Fruit fly (Drosophila melanogaster) whole organism, embryonic: ENCODE measurements around the gene Unr.

ENCODE experiments used
- BEAF-32 ChIP-seq: fragments of 200-800 bp; sonication (Bioruptor generic); optimal IDR thresholded peaks from 3 replicates; lab custom pipeline; 2017; ENCODE audit warnings: missing biosample characterization, missing genetic modification characterization, mild to moderate bottlenecking, moderate library complexity, missing genetic modification reagents
- Bteb2 ChIP-seq: fragments of 200-800 bp; sonication (Bioruptor generic); optimal IDR thresholded peaks from 2 replicates; lab custom pipeline; 2016; ENCODE audit warnings: missing biosample characterization, missing genetic modification characterization
- CG12659 ChIP-seq: fragments of 200-800 bp; sonication (Bioruptor generic); optimal IDR thresholded peaks from 3 replicates; lab custom pipeline; 2017; ENCODE audit warnings: mild to moderate bottlenecking, missing biosample characterization, missing genetic modification reagents, missing genetic modification characterization
- CG12769 ChIP-seq: fragments of 200-800 bp; sonication (Bioruptor generic); optimal IDR thresholded peaks from 2 replicates; lab custom pipeline; 2019; ENCODE audit warnings: missing biosample characterization, mild to moderate bottlenecking, missing genetic modification characterization, moderate library complexity
- CG16813 ChIP-seq: fragments of 200-800 bp; sonication (Bioruptor generic); IDR thresholded peaks from 3 replicates; pipeline ENCODE4 v1.3.6; 2022; ENCODE audit warnings: missing biosample characterization, missing genetic modification characterization; ENCODE audit not compliant: partially characterized antibody
- CG17612 ChIP-seq: fragments of 200-800 bp; sonication (Bioruptor generic); IDR thresholded peaks from 2 replicates; pipeline ENCODE4 v1.3.6; 2022; ENCODE audit warnings: missing biosample characterization, missing genetic modification characterization
- CG18476 ChIP-seq: fragments of 200-800 bp; sonication (Bioruptor generic); optimal IDR thresholded peaks from 2 replicates; lab custom pipeline; 2016; ENCODE audit warnings: missing biosample characterization, mild to moderate bottlenecking, missing genetic modification characterization
- CG18764 ChIP-seq: fragments of 200-800 bp; sonication (Bioruptor generic); optimal IDR thresholded peaks from 3 replicates; lab custom pipeline; 2016; ENCODE audit warnings: missing biosample characterization, missing genetic modification characterization
- CG2120 ChIP-seq: fragments of 200-800 bp; sonication (Bioruptor generic); optimal IDR thresholded peaks from 3 replicates; lab custom pipeline; 2016; ENCODE audit warnings: missing biosample characterization, missing genetic modification characterization
- CG2678 ChIP-seq: fragments of 200-800 bp; sonication (Bioruptor generic); optimal IDR thresholded peaks from 3 replicates; lab custom pipeline; 2019; ENCODE audit warnings: missing biosample characterization, mild to moderate bottlenecking, missing genetic modification characterization, moderate library complexity
- CG34376 ChIP-seq: fragments of 200-800 bp; sonication (Bioruptor generic); optimal IDR thresholded peaks from 2 replicates; lab custom pipeline; 2018; ENCODE audit warnings: missing biosample characterization, mild to moderate bottlenecking, missing genetic modification characterization
- CG6689 ChIP-seq: fragments of 200-800 bp; sonication (Bioruptor generic); IDR thresholded peaks from 2 replicates; pipeline ENCODE4 v1.3.6; 2022; ENCODE audit warnings: missing biosample characterization, missing genetic modification characterization
- CG7357 ChIP-seq: fragments of 200-800 bp; sonication (Bioruptor generic); IDR thresholded peaks from 3 replicates; pipeline ENCODE4 v1.3.6; 2022; ENCODE audit warnings: missing biosample characterization, missing genetic modification characterization
- CG7839 ChIP-seq: fragments of 200-800 bp; sonication (Bioruptor generic); optimal IDR thresholded peaks from 3 replicates; lab custom pipeline; 2018; ENCODE audit warnings: missing biosample characterization, mild to moderate bottlenecking, missing genetic modification characterization, moderate library complexity
- CG9817 ChIP-seq: fragments of 200-800 bp; sonication (Bioruptor generic); optimal IDR thresholded peaks from 2 replicates; lab custom pipeline; 2018; ENCODE audit warnings: missing biosample characterization, mild to moderate bottlenecking, missing genetic modification characterization, moderate library complexity
- E2f2 ChIP-seq: fragments of 200-800 bp; sonication (Bioruptor generic); IDR thresholded peaks from 2 replicates; pipeline ENCODE4 v1.3.6; 2022; ENCODE audit warnings: missing biosample characterization, missing genetic modification characterization
- H2.0 ChIP-seq: fragments of 200-800 bp; sonication (Bioruptor generic); IDR thresholded peaks from 2 replicates; pipeline ENCODE4 v1.3.6; 2022; ENCODE audit warnings: missing biosample characterization, missing genetic modification characterization
- Hey ChIP-seq: fragments of 200-800 bp; sonication (Bioruptor generic); optimal IDR thresholded peaks from 3 replicates; lab custom pipeline; 2018; ENCODE audit warnings: missing biosample characterization, mild to moderate bottlenecking, missing genetic modification characterization
- Jarid2 ChIP-seq: fragments of 200-800 bp; sonication (Bioruptor generic); optimal IDR thresholded peaks from 3 replicates; lab custom pipeline; 2017; ENCODE audit warnings: mild to moderate bottlenecking, missing biosample characterization, missing genetic modification reagents, missing genetic modification characterization
- MESR4 ChIP-seq: fragments of 200-800 bp; sonication (Bioruptor generic); optimal IDR thresholded peaks from 2 replicates; lab custom pipeline; 2018; ENCODE audit warnings: missing biosample characterization, mild to moderate bottlenecking, missing genetic modification characterization, moderate library complexity
- Med ChIP-seq: fragments of 200-800 bp; sonication (Bioruptor generic); peaks from one replicate; lab custom pipeline; 2016; ENCODE audit warnings: missing biosample characterization, missing genetic modification characterization, mild to moderate bottlenecking, inconsistent platforms, moderate library complexity
- Nf-YC ChIP-seq: fragments of 200-800 bp; optimal IDR thresholded peaks from 3 replicates; lab custom pipeline; 2019; ENCODE audit warnings: missing biosample characterization, mild to moderate bottlenecking, missing genetic modification characterization, moderate library complexity
- Pdp1 ChIP-seq, 2 experiments: fragments of 200-800 bp; sonication (Bioruptor generic); optimal IDR thresholded peaks; 3 replicates each; lab custom pipeline; 2016; ENCODE audit warnings: missing biosample characterization in 2 of 2, missing genetic modification characterization in 2 of 2, mild to moderate bottlenecking in 1 of 2, moderate library complexity in 1 of 2
- ara ChIP-seq: fragments of 200-800 bp; sonication (Bioruptor generic); IDR thresholded peaks from 2 replicates; pipeline ENCODE4 v1.3.6; 2022; ENCODE audit warnings: missing biosample characterization, missing genetic modification characterization
- bbx ChIP-seq: fragments of 200-800 bp; sonication (Bioruptor generic); IDR thresholded peaks from 2 replicates; pipeline ENCODE4 v1.3.6; 2022; ENCODE audit warnings: missing biosample characterization, missing genetic modification characterization; ENCODE audit not compliant: partially characterized antibody
- cas ChIP-seq: fragments of 200-800 bp; sonication (Bioruptor generic); IDR thresholded peaks from 2 replicates; pipeline ENCODE4 v1.3.6; 2022; ENCODE audit warnings: missing biosample characterization, missing genetic modification characterization
- exex ChIP-seq: fragments of 200-800 bp; sonication (Bioruptor generic); optimal IDR thresholded peaks from 4 replicates; lab custom pipeline; 2018; ENCODE audit warnings: missing biosample characterization, mild to moderate bottlenecking, missing genetic modification characterization, moderate library complexity
- gem ChIP-seq: fragments of 200-800 bp; sonication (Bioruptor generic); optimal IDR thresholded peaks from 2 replicates; lab custom pipeline; 2019; ENCODE audit warnings: missing biosample characterization, mild to moderate bottlenecking, missing genetic modification characterization, moderate library complexity
- grau ChIP-seq: fragments of 200-800 bp; optimal IDR thresholded peaks from 3 replicates; lab custom pipeline; 2019; ENCODE audit warnings: missing biosample characterization, mild to moderate bottlenecking, missing genetic modification characterization, moderate library complexity
- grn ChIP-seq: fragments of 200-800 bp; sonication (Bioruptor generic); optimal IDR thresholded peaks from 3 replicates; lab custom pipeline; 2017; ENCODE audit warnings: missing biosample characterization, missing genetic modification characterization
- her ChIP-seq: fragments of 200-800 bp; sonication (Bioruptor generic); optimal IDR thresholded peaks from 2 replicates; lab custom pipeline; 2016; ENCODE audit warnings: missing biosample characterization, missing genetic modification characterization
- lbe ChIP-seq: fragments of 200-800 bp; sonication (Bioruptor generic); optimal IDR thresholded peaks from 2 replicates; lab custom pipeline; 2016; ENCODE audit warnings: missing biosample characterization, mild to moderate bottlenecking, missing genetic modification characterization
- mirr ChIP-seq: fragments of 200-800 bp; sonication (Bioruptor generic); optimal IDR thresholded peaks from 3 replicates; lab custom pipeline; 2018; ENCODE audit warnings: missing biosample characterization, mild to moderate bottlenecking, missing genetic modification characterization
- salm ChIP-seq: fragments of 200-800 bp; sonication (Bioruptor generic); optimal IDR thresholded peaks from 2 replicates; lab custom pipeline; 2018; ENCODE audit warnings: missing biosample characterization, mild to moderate bottlenecking, missing genetic modification characterization
- sr ChIP-seq: fragments of 200-800 bp; sonication (Bioruptor generic); IDR thresholded peaks from 3 replicates; pipeline ENCODE4 v1.3.6; 2022; ENCODE audit warnings: missing biosample characterization, missing genetic modification characterization
- unc-4 ChIP-seq: fragments of 200-800 bp; sonication (Bioruptor generic); IDR thresholded peaks from 2 replicates; pipeline ENCODE4 v1.3.6; 2022; ENCODE audit warnings: missing biosample characterization, missing genetic modification characterization; ENCODE audit not compliant: partially characterized antibody
- vnd ChIP-seq: fragments of 200-800 bp; sonication (Bioruptor generic); IDR thresholded peaks from 3 replicates; pipeline ENCODE4 v1.3.6; 2022; ENCODE audit warnings: missing biosample characterization, missing genetic modification characterization; ENCODE audit not compliant: partially characterized antibody
- wdn ChIP-seq: fragments of 200-800 bp; sonication (Bioruptor generic); IDR thresholded peaks from 2 replicates; pipeline ENCODE4 v1.3.6; 2022; ENCODE audit warnings: missing biosample characterization, missing genetic modification characterization
- z ChIP-seq: fragments of 200-800 bp; sonication (Bioruptor generic); IDR thresholded peaks from 3 replicates; pipeline ENCODE4 v1.3.6; 2022; ENCODE audit warnings: missing biosample characterization, missing genetic modification characterization

Gene Unr

dm6 chr3L:8453443-8454360 lies 11.5 kb upstream of the Unr start (continued):
- TF ChIP-seq CG16813 (GFP tag; lab: Robert Waterston, UW) (no peak), z (0 out of 3 replicates have a peak, but pooled peaks have one; percentile 42), Hey (peak; percentile 42), her (no peak), CG12769 (tag; lab: Kevin White, UChicago) (no peak), CG12659 (GFP tag; lab: Kevin White, UChicago) (peak; percentile 11), vnd (GFP tag; lab: Robert Waterston, UW) (peak; percentile 65), lbe (GFP tag; lab: Kevin White, UChicago) (peak; percentile 35), unc-4 (GFP tag; lab: Robert Waterston, UW) (no peak), ara (GFP tag; lab: Robert Waterston, UW) (no peak), salm (no peak), CG7357 (GFP tag; lab: Robert Waterston, UW) (0 out of 3 replicates have a peak, but pooled peaks have one; percentile 13), Pdp1 (GFP tag; optimal IDR thresholded peaks at IDR 0.05; lab: Kevin White, UChicago) (peak in 1 of 2 experiments; percentile 97), CG18764 (GFP tag; lab: Kevin White, UChicago) (no peak), grn (GFP tag; lab: Kevin White, UChicago) (peak; percentile 55), bbx (GFP tag; lab: Robert Waterston, UW) (no peak), Nf-YC (tag; lab: Kevin White, UChicago) (peak; percentile 7), Jarid2 (GFP tag; lab: Kevin White, UChicago) (no peak), CG6689 (GFP tag; lab: Robert Waterston, UW) (no peak), grau (tag; lab: Kevin White, UChicago) (peak; percentile 22), mirr (GFP tag; lab: Kevin White, UChicago) (peak; percentile 71), CG9817 (tag; lab: Kevin White, UChicago) (peak; percentile 14), BEAF-32 (GFP tag; lab: Kevin White, UChicago) (peak; percentile 48), exex (tag; lab: Kevin White, UChicago) (peak; percentile 84), CG2120 (peak; percentile 31), CG17612 (GFP tag; lab: Robert Waterston, UW) (no peak), H2.0 (GFP tag; lab: Robert Waterston, UW) (no peak), Med (GFP tag; lab: Kevin White, UChicago) (peak; percentile 77), gem (peak; percentile 4), E2f2 (GFP tag; lab: Robert Waterston, UW) (peak; percentile 3; the same call in 1 of the 2 replicates), sr (GFP tag; lab: Robert Waterston, UW) (no peak), MESR4 (GFP tag; lab: Kevin White, UChicago) (no peak), CG7839 (tag; lab: Kevin White, UChicago) (peak; percentile 36), CG2678 (tag; lab: Kevin White, UChicago) (peak; percentile 42), wdn (GFP tag; lab: Robert Waterston, UW) (0 out of 2 replicates have a peak, but pooled peaks have one; percentile 13), CG18476 (GFP tag; lab: Kevin White, UChicago) (peak; percentile 8), cas (no peak), CG34376 (GFP tag; lab: Kevin White, UChicago) (peak; percentile 45), Bteb2 (GFP tag; lab: Kevin White, UChicago) (no peak)
